Worm (Caenorhabditis elegans): Measurements from ENCODE around the gene C07G3.15.

- TF ChIP-seq med-1 (GFP tag; optimal IDR thresholded peaks at IDR 0.05; ENCODE audit: insufficient read depth): no peak
- no peak for TF ChIP-seq cog-1 (tag; optimal IDR thresholded peaks at IDR 0.05)
- no peak for TF ChIP-seq ztf-23 (GFP tag; IDR thresholded peaks at IDR 0.05)
- no peak for TF ChIP-seq T22C8.4 (GFP tag; IDR thresholded peaks at IDR 0.05)
- TF ChIP-seq klf-2 (GFP tag; conservative IDR thresholded peaks at IDR 0.05): no peak
- TF ChIP-seq flt-1 (GFP tag; IDR thresholded peaks at IDR 0.05): no peak
- no peak for TF ChIP-seq tab-1 (GFP tag; IDR thresholded peaks at IDR 0.05)
- no peak for TF ChIP-seq ref-1 (GFP tag; conservative IDR thresholded peaks at IDR 0.05)
- TF ChIP-seq ztf-29 (GFP tag; IDR thresholded peaks at IDR 0.05): no peak
Observed at ce11 chrV:3459919-3460318, 36.9 kb downstream of the C07G3.15 start, which contains the start of gene slc-28.2.
